Fruit fly (Drosophila melanogaster): ENCODE data around the gene Srp54.

Srp54 gene

DNA sequence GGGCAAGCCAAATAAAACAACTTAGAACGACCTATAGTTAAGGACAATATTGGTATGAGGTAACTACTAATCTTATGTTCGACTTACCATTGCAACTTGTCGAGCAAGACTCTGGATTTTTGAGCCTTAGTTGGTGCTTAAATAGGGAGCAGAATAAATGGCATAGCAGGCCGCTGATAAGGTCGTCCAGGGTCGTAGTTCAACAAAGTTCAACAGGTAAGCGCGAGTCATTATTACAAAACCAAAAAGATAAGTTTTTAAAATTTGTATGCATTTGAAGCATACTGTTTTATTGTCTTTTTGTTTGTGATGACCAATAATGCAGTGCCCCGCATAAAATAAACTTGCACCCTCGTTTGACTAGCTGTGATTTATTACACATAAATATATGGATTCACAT is 9.7 kb upstream of the Srp54 start, which contains the start of gene Muc30E:
TSS of gene Muc30E (minus strand) at position 101 of the 400 bp plus-strand sequence.
- TF ChIP-seq Dfd (GFP tag; optimal IDR thresholded peaks at IDR 0.05) (no peak), rgr (GFP tag; optimal IDR thresholded peaks at IDR 0.05) (no peak), Jra (GFP tag; optimal IDR thresholded peaks at IDR 0.05) (no peak), usp (GFP tag; optimal IDR thresholded peaks at IDR 0.05) (no peak), dsf (GFP tag; optimal IDR thresholded peaks at IDR 0.05; ENCODE audit: borderline replicate concordance) (no peak), woc (GFP tag; optimal IDR thresholded peaks at IDR 0.05) (no peak), Hr83 (GFP tag; optimal IDR thresholded peaks at IDR 0.05; ENCODE audit: poor library complexity, severe bottlenecking) (no peak), foxo (GFP tag; optimal IDR thresholded peaks at IDR 0.05) (no peak), Abd-B (GFP tag; optimal IDR thresholded peaks at IDR 0.05) (no peak), Sp1 (GFP tag; optimal IDR thresholded peaks at IDR 0.05) (no peak), Hr78 (GFP tag; optimal IDR thresholded peaks at IDR 0.05) (no peak), ey (GFP tag; optimal IDR thresholded peaks at IDR 0.05) (no peak), CrebA (GFP tag; optimal IDR thresholded peaks at IDR 0.05; ENCODE audit: borderline replicate concordance) (no peak), pan (optimal IDR thresholded peaks at IDR 0.05) (no peak), tai (GFP tag; optimal IDR thresholded peaks at IDR 0.05) (no peak), sv (GFP tag; optimal IDR thresholded peaks at IDR 0.05) (no peak)

dm6 chr2L:9906641-9907040 is 6.1 kb upstream of the Srp54 start:
- TF ChIP-seq pan (optimal IDR thresholded peaks at IDR 0.05) (no peak), Abd-B (GFP tag; optimal IDR thresholded peaks at IDR 0.05) (no peak), GATAd (GFP tag; optimal IDR thresholded peaks at IDR 0.05) (no peak), sv (GFP tag; optimal IDR thresholded peaks at IDR 0.05) (no peak), lola (GFP tag; optimal IDR thresholded peaks at IDR 0.05) (no peak), CG32264 (GFP tag; optimal IDR thresholded peaks at IDR 0.05) (no peak), sage (GFP tag; optimal IDR thresholded peaks at IDR 0.05) (no peak), Hnf4 (GFP tag; optimal IDR thresholded peaks at IDR 0.05) (no peak), fru (GFP tag; optimal IDR thresholded peaks at IDR 0.05) (no peak), dmrt93B (GFP tag; optimal IDR thresholded peaks at IDR 0.05) (no peak), Mio (GFP tag; optimal IDR thresholded peaks at IDR 0.05) (no peak), dl (GFP tag; optimal IDR thresholded peaks at IDR 0.05; ENCODE audit: insufficient read depth in 1 of 2, partially characterized antibody in 2 of 2) (no peak), woc (GFP tag; optimal IDR thresholded peaks at IDR 0.05) (no peak)

DNA sequence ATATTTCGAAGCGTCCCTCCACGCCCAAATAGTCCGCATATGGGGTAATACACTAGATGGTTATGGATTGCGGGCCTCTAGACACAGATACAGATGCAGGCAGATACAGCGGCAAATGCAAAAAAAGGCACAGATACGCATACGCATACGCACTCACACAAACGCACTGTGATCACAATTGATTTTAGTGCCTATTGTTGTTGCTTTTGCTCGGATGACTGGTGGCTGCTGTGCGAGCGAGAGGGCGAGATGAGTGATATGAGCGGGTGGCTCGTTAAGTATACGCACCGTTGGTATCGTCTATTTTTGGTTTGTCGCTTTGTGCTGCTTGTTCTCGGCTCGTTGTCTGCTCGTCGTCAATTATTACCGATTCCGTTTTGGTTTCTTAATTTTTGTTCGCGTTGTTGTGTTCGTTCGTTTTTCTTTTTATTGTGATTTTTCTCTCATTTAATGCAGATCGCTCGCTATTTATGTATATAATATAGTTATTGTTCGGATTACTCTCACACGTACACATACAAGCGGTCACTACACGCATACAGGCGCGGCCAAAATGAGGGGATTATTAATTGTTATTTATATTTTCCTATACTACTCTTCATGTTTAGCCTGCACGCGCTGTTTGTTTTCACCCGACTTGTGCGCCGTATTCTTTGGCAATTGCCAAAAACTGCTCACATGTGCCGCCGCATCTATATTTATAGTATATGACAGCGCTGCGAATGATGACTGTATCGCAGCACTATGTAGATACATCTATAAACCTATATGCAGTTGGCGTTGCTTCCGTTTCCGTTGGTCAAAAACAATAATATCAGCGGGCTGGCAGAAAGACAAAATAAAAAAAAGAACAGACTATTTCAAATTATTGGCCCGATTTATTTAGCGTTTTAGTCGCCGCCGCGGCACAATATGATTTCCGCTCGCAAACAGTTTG is 5.1 kb upstream of the Srp54 start:
- no peak for TF ChIP-seq dmrt93B (GFP tag; optimal IDR thresholded peaks at IDR 0.05)
- TF ChIP-seq Jra (GFP tag; optimal IDR thresholded peaks at IDR 0.05) = peak; percentile 23
- peak; percentile 24 for TF ChIP-seq N (GFP tag; optimal IDR thresholded peaks at IDR 0.05)
- TF ChIP-seq jim (GFP tag; optimal IDR thresholded peaks at IDR 0.05) = no peak
- TF ChIP-seq psq (GFP tag; optimal IDR thresholded peaks at IDR 0.05) = peak; percentile 61
- TF ChIP-seq CG9705 (GFP tag; optimal IDR thresholded peaks at IDR 0.05) = no peak

dm6 chr2L:9908468-9908967 is 4.2 kb upstream of the Srp54 start, which contains the start of gene CG13124:
CG13124 (minus strand) TSS chr2L:9908633.
- no peak for TF ChIP-seq rgr (GFP tag; optimal IDR thresholded peaks at IDR 0.05)
- TF ChIP-seq jim (GFP tag; optimal IDR thresholded peaks at IDR 0.05) = no peak
- TF ChIP-seq Mio (GFP tag; optimal IDR thresholded peaks at IDR 0.05) = no peak
- no peak for TF ChIP-seq CG9705 (GFP tag; optimal IDR thresholded peaks at IDR 0.05)
- no peak for TF ChIP-seq Abd-B (GFP tag; optimal IDR thresholded peaks at IDR 0.05)
- TF ChIP-seq Hr83 (GFP tag; optimal IDR thresholded peaks at IDR 0.05; ENCODE audit: poor library complexity, severe bottlenecking) = no peak
- peak; percentile 41 to 59 for TF ChIP-seq dl (GFP tag; optimal IDR thresholded peaks at IDR 0.05; ENCODE audit: insufficient read depth in 1 of 2, partially characterized antibody in 2 of 2)
- TF ChIP-seq h (GFP tag; optimal IDR thresholded peaks at IDR 0.05) = peak; percentile 27
- no peak for TF ChIP-seq br (GFP tag; optimal IDR thresholded peaks at IDR 0.05)
- no peak for TF ChIP-seq OdsH (GFP tag; optimal IDR thresholded peaks at IDR 0.05)
- no peak for TF ChIP-seq usp (GFP tag; optimal IDR thresholded peaks at IDR 0.05)
- TF ChIP-seq sage (GFP tag; optimal IDR thresholded peaks at IDR 0.05) = no peak
- TF ChIP-seq Hnf4 (GFP tag; optimal IDR thresholded peaks at IDR 0.05) = no peak
- no peak for TF ChIP-seq dmrt93B (GFP tag; optimal IDR thresholded peaks at IDR 0.05)
- no peak for TF ChIP-seq CG32264 (GFP tag; optimal IDR thresholded peaks at IDR 0.05)
- TF ChIP-seq Sp1 (GFP tag; optimal IDR thresholded peaks at IDR 0.05) = no peak
- no peak for TF ChIP-seq fru (GFP tag; optimal IDR thresholded peaks at IDR 0.05)
- TF ChIP-seq Vsx2 (GFP tag; optimal IDR thresholded peaks at IDR 0.05; ENCODE audit: partially characterized antibody) = no peak
- TF ChIP-seq Hr78 (GFP tag; optimal IDR thresholded peaks at IDR 0.05) = no peak
- peak in 1 of 2 experiments; percentile 6 for TF ChIP-seq foxo (GFP tag; optimal IDR thresholded peaks at IDR 0.05)
- no peak for TF ChIP-seq psq (GFP tag; optimal IDR thresholded peaks at IDR 0.05)
- no peak for TF ChIP-seq sv (GFP tag; optimal IDR thresholded peaks at IDR 0.05)
- TF ChIP-seq Myc (optimal IDR thresholded peaks at IDR 0.05) = no peak
- TF ChIP-seq pan (optimal IDR thresholded peaks at IDR 0.05) = no peak
- no peak for TF ChIP-seq HLH106 (tag; optimal IDR thresholded peaks at IDR 0.05)
- TF ChIP-seq N (GFP tag; optimal IDR thresholded peaks at IDR 0.05) = no peak
- no peak for TF ChIP-seq dsf (GFP tag; optimal IDR thresholded peaks at IDR 0.05; ENCODE audit: borderline replicate concordance)
- no peak for TF ChIP-seq ey (GFP tag; optimal IDR thresholded peaks at IDR 0.05)
- TF ChIP-seq tai (GFP tag; optimal IDR thresholded peaks at IDR 0.05) = no peak
- no peak for TF ChIP-seq brk (GFP tag; optimal IDR thresholded peaks at IDR 0.05)
- TF ChIP-seq woc (GFP tag; optimal IDR thresholded peaks at IDR 0.05) = no peak
- no peak for TF ChIP-seq Dfd (GFP tag; optimal IDR thresholded peaks at IDR 0.05)
- no peak for TF ChIP-seq CrebA (GFP tag; optimal IDR thresholded peaks at IDR 0.05; ENCODE audit: borderline replicate concordance)
- no peak for TF ChIP-seq Jra (GFP tag; optimal IDR thresholded peaks at IDR 0.05)
- peak; percentile 82 for TF ChIP-seq Dif (GFP tag; optimal IDR thresholded peaks at IDR 0.05; ENCODE audit: partially characterized antibody)
